Fruit fly (Drosophila melanogaster) whole organism, embryonic: ENCODE measurements around the gene Arp6.

Experiments used
- ATbp ChIP-seq: fragments of 200-800 bp; sonication (Bioruptor generic); optimal IDR thresholded peaks from 2 replicates; lab custom pipeline; 2017; ENCODE audit warnings: missing biosample characterization, mild to moderate bottlenecking, missing genetic modification characterization, missing genetic modification reagents
- Aef1 ChIP-seq: fragments of 200-800 bp; sonication (Bioruptor generic); IDR thresholded peaks from 3 replicates; pipeline ENCODE4 v1.3.6; 2022; ENCODE audit warnings: missing biosample characterization, missing genetic modification characterization
- Awh ChIP-seq: fragments of 200-800 bp; sonication (Bioruptor generic); IDR thresholded peaks from 2 replicates; pipeline ENCODE4, ENCODE4 v1.3.6; 2022; ENCODE audit warnings: missing biosample characterization, missing genetic modification characterization
- C15 ChIP-seq: fragments of 200-800 bp; sonication (Bioruptor generic); IDR thresholded peaks from 3 replicates; pipeline ENCODE4 v1.3.6; 2022; ENCODE audit warnings: missing biosample characterization, missing genetic modification characterization
- CG11695 ChIP-seq: fragments of 200-800 bp; sonication (Bioruptor generic); IDR thresholded peaks from 3 replicates; pipeline ENCODE4 v1.3.6; 2022; ENCODE audit warnings: missing biosample characterization, missing genetic modification characterization
- CG12071 ChIP-seq: fragments of 200-800 bp; sonication (Bioruptor generic); optimal IDR thresholded peaks from 3 replicates; lab custom pipeline; 2018; ENCODE audit warnings: missing biosample characterization, mild to moderate bottlenecking, missing genetic modification characterization
- CG12219 ChIP-seq: fragments of 200-800 bp; sonication (Bioruptor generic); optimal IDR thresholded peaks from 3 replicates; lab custom pipeline; 2018; ENCODE audit warnings: missing biosample characterization, mild to moderate bottlenecking, missing genetic modification characterization
- CG13123 ChIP-seq: fragments of 200-800 bp; sonication (Bioruptor generic); optimal IDR thresholded peaks from 2 replicates; lab custom pipeline; 2016; ENCODE audit warnings: missing biosample characterization, missing genetic modification characterization
- CG13287 ChIP-seq: fragments of 200-800 bp; sonication (Bioruptor generic); IDR thresholded peaks from 2 replicates; pipeline ENCODE4 v1.3.6; 2022; ENCODE audit warnings: missing biosample characterization, missing genetic modification characterization; ENCODE audit not compliant: partially characterized antibody
- CG14014 ChIP-seq: fragments of 200-800 bp; sonication (Bioruptor generic); IDR thresholded peaks from 2 replicates; pipeline ENCODE4 v1.3.6; 2022; ENCODE audit warnings: missing biosample characterization, missing genetic modification characterization
- CG18011 ChIP-seq: fragments of 200-800 bp; sonication (Bioruptor generic); optimal IDR thresholded peaks from 2 replicates; lab custom pipeline; 2017; ENCODE audit warnings: missing biosample characterization, missing genetic modification characterization, mild to moderate bottlenecking, moderate library complexity, missing genotype
- CG30403 ChIP-seq: fragments of 200-800 bp; sonication (Bioruptor generic); optimal IDR thresholded peaks from 3 replicates; lab custom pipeline; 2016; ENCODE audit warnings: missing biosample characterization, missing genetic modification characterization
- CG4328 ChIP-seq: fragments of 200-800 bp; sonication (Bioruptor generic); optimal IDR thresholded peaks from 3 replicates; lab custom pipeline; 2017; ENCODE audit warnings: missing biosample characterization, missing genetic modification reagents, missing genetic modification characterization
- CG6654 ChIP-seq: fragments of 200-800 bp; sonication (Bioruptor generic); optimal IDR thresholded peaks from 2 replicates; lab custom pipeline; 2017; ENCODE audit warnings: missing biosample characterization, mild to moderate bottlenecking, missing genetic modification characterization
- CG6813 ChIP-seq: fragments of 200-800 bp; sonication (Bioruptor generic); optimal IDR thresholded peaks from 2 replicates; lab custom pipeline; 2017; ENCODE audit warnings: missing biosample characterization, missing genetic modification characterization, mild to moderate bottlenecking, moderate library complexity, missing genetic modification reagents
- CG7786 ChIP-seq: fragments of 200-800 bp; sonication (Bioruptor generic); optimal IDR thresholded peaks from 2 replicates; lab custom pipeline; 2016; ENCODE audit warnings: missing biosample characterization, missing genetic modification characterization
- CG8924 ChIP-seq: fragments of 200-800 bp; optimal IDR thresholded peaks from 3 replicates; lab custom pipeline; 2019; ENCODE audit warnings: missing biosample characterization, mild to moderate bottlenecking, missing genetic modification characterization, moderate library complexity
- CG9727 ChIP-seq: fragments of 200-800 bp; sonication (Bioruptor generic); optimal IDR thresholded peaks from 3 replicates; lab custom pipeline; 2017; ENCODE audit warnings: missing biosample characterization, mild to moderate bottlenecking, missing genetic modification characterization
- Hand ChIP-seq: fragments of 200-800 bp; sonication (Bioruptor generic); optimal IDR thresholded peaks from 2 replicates; lab custom pipeline; 2017; ENCODE audit warnings: mild to moderate bottlenecking, missing biosample characterization, missing genetic modification reagents, missing genetic modification characterization
- Hsf ChIP-seq: fragments of 200-800 bp; sonication (Bioruptor generic); optimal IDR thresholded peaks from 3 replicates; lab custom pipeline; 2016; ENCODE audit warnings: missing biosample characterization, missing genetic modification characterization
- Jarid2 ChIP-seq: fragments of 200-800 bp; sonication (Bioruptor generic); optimal IDR thresholded peaks from 3 replicates; lab custom pipeline; 2017; ENCODE audit warnings: mild to moderate bottlenecking, missing biosample characterization, missing genetic modification reagents, missing genetic modification characterization
- Lpt ChIP-seq: fragments of >200 bp; optimal IDR thresholded peaks from 2 replicates; lab custom pipeline; 2018; ENCODE audit warnings: missing biosample characterization, missing genetic modification characterization
- MBD-R2 ChIP-seq: fragments of 200-800 bp; sonication (Bioruptor generic); IDR thresholded peaks from 2 replicates; pipeline ENCODE4 v1.3.6; 2022; ENCODE audit warnings: missing biosample characterization, missing genetic modification characterization
- Pdp1 ChIP-seq, 2 experiments: fragments of 200-800 bp; sonication (Bioruptor generic); optimal IDR thresholded peaks; 3 replicates each; lab custom pipeline; 2016; ENCODE audit warnings: missing biosample characterization in 2 of 2, missing genetic modification characterization in 2 of 2, mild to moderate bottlenecking in 1 of 2, moderate library complexity in 1 of 2
- Ravus ChIP-seq: fragments of 200-800 bp; sonication (Bioruptor generic); IDR thresholded peaks from 2 replicates; pipeline ENCODE4 v1.3.6; 2022; ENCODE audit warnings: missing biosample characterization, missing genetic modification characterization
- Rfx ChIP-seq: fragments of 200-800 bp; sonication (Bioruptor generic); IDR thresholded peaks from 2 replicates; pipeline ENCODE4 v1.3.6; 2022; ENCODE audit warnings: missing biosample characterization, missing genetic modification characterization
- Spps ChIP-seq: fragments of 200-800 bp; sonication (Bioruptor generic); optimal IDR thresholded peaks from 2 replicates; lab custom pipeline; 2018; ENCODE audit warnings: missing biosample characterization, mild to moderate bottlenecking, missing genetic modification characterization
- Sry-δ ChIP-seq: fragments of 200-800 bp; sonication (Bioruptor generic); optimal IDR thresholded peaks from 2 replicates; lab custom pipeline; 2016; ENCODE audit warnings: missing biosample characterization, missing genetic modification characterization
- Stat92E ChIP-seq, 3 experiments: fragments of >200 bp in 2 of 3; fragments of 200-800 bp in 1 of 3; sonication (Bioruptor generic) in 1 of 3; optimal IDR thresholded peaks; 2 replicates each; lab custom pipeline; 2017 to 2019; ENCODE audit warnings: missing biosample characterization in 3 of 3, missing genetic modification characterization in 3 of 3, mild to moderate bottlenecking in 1 of 3, moderate library complexity in 1 of 3
- ab ChIP-seq: fragments of 200-800 bp; sonication (Bioruptor generic); optimal IDR thresholded peaks from 2 replicates; lab custom pipeline; 2016; ENCODE audit warnings: missing biosample characterization, missing genetic modification characterization
- amos ChIP-seq: fragments of 200-800 bp; sonication (Bioruptor generic); IDR thresholded peaks from 2 replicates; pipeline ENCODE4 v1.3.6; 2022; ENCODE audit warnings: missing biosample characterization, missing genetic modification characterization; ENCODE audit not compliant: partially characterized antibody
- ato ChIP-seq: fragments of 200-800 bp; sonication (Bioruptor generic); IDR thresholded peaks from 2 replicates; pipeline ENCODE4 v1.3.6; 2022; ENCODE audit warnings: missing biosample characterization, missing genetic modification characterization; ENCODE audit not compliant: partially characterized antibody
- az2 ChIP-seq: fragments of 200-800 bp; sonication (Bioruptor generic); optimal IDR thresholded peaks from 3 replicates; lab custom pipeline; 2016; ENCODE audit warnings: missing biosample characterization, missing genetic modification characterization
- br ChIP-seq: fragments of >200 bp; optimal IDR thresholded peaks from 2 replicates; lab custom pipeline; 2017
- cas ChIP-seq: fragments of 200-800 bp; sonication (Bioruptor generic); IDR thresholded peaks from 2 replicates; pipeline ENCODE4 v1.3.6; 2022; ENCODE audit warnings: missing biosample characterization, missing genetic modification characterization
- chinmo ChIP-seq: fragments of 200-800 bp; sonication (Bioruptor generic); IDR thresholded peaks from 4 replicates; pipeline ENCODE4 v1.3.6; 2022; ENCODE audit warnings: missing biosample characterization, missing genetic modification characterization; ENCODE audit not compliant: partially characterized antibody
- eve ChIP-seq, 2 experiments: fragments of >200 bp; optimal IDR thresholded peaks; 2 replicates each; lab custom pipeline; 2017; ENCODE audit warnings: missing biosample characterization in 2 of 2, missing genetic modification characterization in 2 of 2
- ewg ChIP-seq: fragments of 200-800 bp; sonication (Bioruptor generic); optimal IDR thresholded peaks from 3 replicates; lab custom pipeline; 2017; ENCODE audit warnings: mild to moderate bottlenecking, missing biosample characterization, missing genetic modification reagents, missing genetic modification characterization
- fu2 ChIP-seq: fragments of 200-800 bp; sonication (Bioruptor generic); optimal IDR thresholded peaks from 2 replicates; lab custom pipeline; 2016; ENCODE audit warnings: missing biosample characterization, missing genetic modification characterization
- gem ChIP-seq: fragments of 200-800 bp; sonication (Bioruptor generic); optimal IDR thresholded peaks from 2 replicates; lab custom pipeline; 2019; ENCODE audit warnings: missing biosample characterization, mild to moderate bottlenecking, missing genetic modification characterization, moderate library complexity
- jing ChIP-seq: fragments of 200-800 bp; sonication (Bioruptor generic); optimal IDR thresholded peaks from 2 replicates; lab custom pipeline; 2018; ENCODE audit warnings: missing biosample characterization, mild to moderate bottlenecking, missing genetic modification characterization
- oc ChIP-seq: fragments of 200-800 bp; sonication (Bioruptor generic); optimal IDR thresholded peaks from 2 replicates; lab custom pipeline; 2018; ENCODE audit warnings: missing biosample characterization, mild to moderate bottlenecking, missing genetic modification characterization, moderate library complexity
- org-1 ChIP-seq: fragments of 200-800 bp; sonication (Bioruptor generic); optimal IDR thresholded peaks from 2 replicates; lab custom pipeline; 2017; ENCODE audit warnings: missing biosample characterization, missing genetic modification characterization
- pb ChIP-seq: fragments of 200-800 bp; sonication (Bioruptor generic); optimal IDR thresholded peaks from 3 replicates; lab custom pipeline; 2016; ENCODE audit warnings: missing biosample characterization, missing genetic modification characterization
- ranshi ChIP-seq: fragments of 200-800 bp; sonication (Bioruptor generic); IDR thresholded peaks from 2 replicates; pipeline ENCODE4 v1.3.6; 2022; ENCODE audit warnings: missing biosample characterization, missing genetic modification characterization
- salm ChIP-seq: fragments of 200-800 bp; sonication (Bioruptor generic); optimal IDR thresholded peaks from 2 replicates; lab custom pipeline; 2018; ENCODE audit warnings: missing biosample characterization, mild to moderate bottlenecking, missing genetic modification characterization
- stwl ChIP-seq: fragments of 200-800 bp; sonication (Bioruptor generic); optimal IDR thresholded peaks from 3 replicates; lab custom pipeline; 2018; ENCODE audit warnings: missing biosample characterization, mild to moderate bottlenecking, missing genetic modification characterization, moderate library complexity
- sug ChIP-seq: fragments of 200-800 bp; optimal IDR thresholded peaks from 2 replicates; lab custom pipeline; 2019; ENCODE audit warnings: missing biosample characterization, mild to moderate bottlenecking, missing genetic modification characterization, moderate library complexity
- tio ChIP-seq: fragments of 200-800 bp; sonication (Bioruptor generic); optimal IDR thresholded peaks from 2 replicates; lab custom pipeline; 2017; ENCODE audit warnings: missing biosample characterization, missing genetic modification characterization, inconsistent platforms
- twi ChIP-seq: fragments of 200-800 bp; optimal IDR thresholded peaks from 2 replicates; lab custom pipeline; 2019; ENCODE audit warnings: missing biosample characterization, mild to moderate bottlenecking, missing genetic modification characterization, moderate library complexity
- unpg ChIP-seq: fragments of 200-800 bp; sonication (Bioruptor generic); optimal IDR thresholded peaks from 3 replicates; lab custom pipeline; 2018; ENCODE audit warnings: missing biosample characterization, mild to moderate bottlenecking, missing genetic modification characterization, moderate library complexity
- vnd ChIP-seq: fragments of 200-800 bp; sonication (Bioruptor generic); IDR thresholded peaks from 3 replicates; pipeline ENCODE4 v1.3.6; 2022; ENCODE audit warnings: missing biosample characterization, missing genetic modification characterization; ENCODE audit not compliant: partially characterized antibody
- wek ChIP-seq: fragments of 200-800 bp; sonication (Bioruptor generic); optimal IDR thresholded peaks from 3 replicates; lab custom pipeline; 2018; ENCODE audit warnings: missing biosample characterization, mild to moderate bottlenecking, missing genetic modification characterization, moderate library complexity

The Arp6 gene

dm6 chrX:15762723-15763122, 25.8 kb upstream of the Arp6 start, which contains the start of gene Polr3A (continued):
- no peak for TF ChIP-seq oc (tag; lab: Kevin White, UChicago)
- no peak for TF ChIP-seq CG9727 (GFP tag; lab: Kevin White, UChicago)
- no peak for TF ChIP-seq CG30403 (GFP tag; lab: Kevin White, UChicago)
- no peak for TF ChIP-seq CG4328 (GFP tag; lab: Kevin White, UChicago)
- TF ChIP-seq fu2 (GFP tag; lab: Kevin White, UChicago) = no peak
- no peak for TF ChIP-seq chinmo (GFP tag; lab: Robert Waterston, UW)
- no peak for TF ChIP-seq CG6654
- TF ChIP-seq twi (tag; lab: Kevin White, UChicago) = no peak
- TF ChIP-seq Awh (GFP tag; lab: Robert Waterston, UW) = no peak
- no peak for TF ChIP-seq eve (GFP tag; optimal IDR thresholded peaks at IDR 0.05; lab: Kevin White, UChicago)
- TF ChIP-seq C15 (GFP tag; lab: Robert Waterston, UW) = no peak
- TF ChIP-seq Ravus (GFP tag; lab: Robert Waterston, UW) = no peak
- TF ChIP-seq ewg = no peak
- no peak for TF ChIP-seq ATbp
- TF ChIP-seq CG12071 (GFP tag; lab: Kevin White, UChicago) = no peak
- no peak for TF ChIP-seq CG13123 (GFP tag; lab: Kevin White, UChicago)
- TF ChIP-seq Aef1 (GFP tag; lab: Robert Waterston, UW) = no peak
- no peak for TF ChIP-seq CG14014 (GFP tag; lab: Robert Waterston, UW)
- no peak for TF ChIP-seq Pdp1 (GFP tag; optimal IDR thresholded peaks at IDR 0.05; lab: Kevin White, UChicago)
- no peak for TF ChIP-seq Lpt
- TF ChIP-seq Jarid2 (GFP tag; lab: Kevin White, UChicago) = no peak
- no peak for TF ChIP-seq ab (GFP tag; lab: Kevin White, UChicago)
- TF ChIP-seq gem = no peak
- TF ChIP-seq CG7786 (GFP tag; lab: Kevin White, UChicago) = no peak
- no peak for TF ChIP-seq CG12219 (GFP tag; lab: Kevin White, UChicago)
- no peak for TF ChIP-seq ranshi (GFP tag; lab: Robert Waterston, UW)
- TF ChIP-seq Sry-δ = peak; percentile 24
- TF ChIP-seq CG8924 = no peak
- TF ChIP-seq Rfx (GFP tag; lab: Robert Waterston, UW) = 0 out of 2 replicates have a peak, but pooled peaks have one; percentile 31
- TF ChIP-seq pb (GFP tag; lab: Kevin White, UChicago) = no peak
- TF ChIP-seq salm (tag; lab: Kevin White, UChicago) = no peak
- peak; percentile 71 for TF ChIP-seq amos
- peak; percentile 49 for TF ChIP-seq ato
- TF ChIP-seq wek (GFP tag; lab: Kevin White, UChicago) = no peak
- TF ChIP-seq jing (GFP tag; lab: Kevin White, UChicago) = no peak
- no peak for TF ChIP-seq Spps
- TF ChIP-seq CG6813 (GFP tag; lab: Kevin White, UChicago) = no peak
- TF ChIP-seq vnd (GFP tag; lab: Robert Waterston, UW) = 0 out of 3 replicates have a peak, but pooled peaks have one; percentile 25
- TF ChIP-seq br (lab: Kevin White, UChicago) = no peak

- TF ChIP-seq cas (GFP tag; lab: Robert Waterston, UW) = no peak
- no peak for TF ChIP-seq wek (GFP tag; lab: Kevin White, UChicago)
- TF ChIP-seq Hand = no peak
- TF ChIP-seq az2 = no peak
- TF ChIP-seq sug (tag; lab: Kevin White, UChicago) = no peak
- no peak for TF ChIP-seq Hsf
- TF ChIP-seq unpg (GFP tag; lab: Kevin White, UChicago) = no peak
- TF ChIP-seq Stat92E (GFP tag; optimal IDR thresholded peaks at IDR 0.05; lab: Kevin White, UChicago) = no peak
- TF ChIP-seq org-1 (GFP tag; lab: Kevin White, UChicago) = no peak
- TF ChIP-seq MBD-R2 (GFP tag; lab: Robert Waterston, UW) = peak; percentile 46
- TF ChIP-seq CG11695 (GFP tag; lab: Robert Waterston, UW) = no peak
- no peak for TF ChIP-seq stwl (tag; lab: Kevin White, UChicago)
- peak; percentile 11; the same call in 1 of the 2 replicates for TF ChIP-seq CG13287 (GFP tag; lab: Robert Waterston, UW)
- no peak for TF ChIP-seq CG18011
- no peak for TF ChIP-seq tio
These were observed 24.3 kb upstream of the Arp6 start for dm6 chrX:15761298-15761640.
